Worm (Caenorhabditis elegans) whole organism, mixed stage, embryonic: ENCODE data around the gene clec-135.

Experiments
- blmp-1 ChIP-seq: fragments of 150-350 bp; optimal IDR thresholded peaks from 2 replicates; lab custom pipeline; 2014; ENCODE audit warnings: missing biosample characterization, missing genetic modification characterization
- ceh-43 ChIP-seq: fragments of 200-800 bp; sonication (Bioruptor generic); optimal IDR thresholded peaks from 2 replicates; lab custom pipeline; 2018; ENCODE audit warnings: mild to moderate bottlenecking, missing genetic modification characterization, moderate library complexity, missing compliant biosample characterization
- cnd-1 ChIP-seq: fragments of 200-800 bp; sonication (Bioruptor generic); optimal IDR thresholded peaks from 2 replicates; lab custom pipeline; 2018; ENCODE audit warnings: mild to moderate bottlenecking, missing genetic modification characterization, missing compliant biosample characterization
- elt-1 ChIP-seq: sonication (generic microtip); optimal IDR thresholded peaks from 2 replicates; lab custom pipeline; 2017; ENCODE audit warnings: missing genetic modification characterization, mild to moderate bottlenecking, missing compliant biosample characterization, antibody characterized with exemption, moderate library complexity, borderline replicate concordance; ENCODE audit not compliant: insufficient read depth
- flh-1 ChIP-seq: fragments of 200-800 bp; sonication (Bioruptor generic); optimal IDR thresholded peaks from 2 replicates; lab custom pipeline; 2018; ENCODE audit warnings: mild to moderate bottlenecking, missing genetic modification characterization, moderate library complexity, missing compliant biosample characterization
- lsy-2 ChIP-seq: fragments of 150-350 bp; optimal IDR thresholded peaks from 2 replicates; lab custom pipeline; 2014; ENCODE audit warnings: missing biosample characterization, missing genetic modification characterization
- nhr-12 ChIP-seq: fragments of 150-350 bp; optimal IDR thresholded peaks from 2 replicates; lab custom pipeline; 2014; ENCODE audit warnings: missing biosample characterization, missing genetic modification characterization
- nhr-237 ChIP-seq: fragments of 150-350 bp; optimal IDR thresholded peaks from 2 replicates; lab custom pipeline; 2014; ENCODE audit warnings: missing biosample characterization, missing genetic modification characterization
- nhr-76 ChIP-seq: sonication (generic microtip); optimal IDR thresholded peaks from 2 replicates; lab custom pipeline; 2017; ENCODE audit warnings: missing biosample characterization, missing genetic modification characterization
- pha-4 ChIP-seq: fragments of 150-350 bp; optimal IDR thresholded peaks from 2 replicates; lab custom pipeline; 2018; ENCODE audit warnings: missing biosample characterization, missing genetic modification reagents, missing genetic modification characterization
- snpc-4 ChIP-seq: fragments of 150-350 bp; optimal IDR thresholded peaks from 2 replicates; lab custom pipeline; 2014; ENCODE audit warnings: missing biosample characterization, missing genetic modification characterization
- sptf-1 ChIP-seq: sonication (generic microtip); optimal IDR thresholded peaks from 2 replicates; lab custom pipeline; 2017; ENCODE audit warnings: mild to moderate bottlenecking, missing genetic modification characterization, moderate library complexity, missing compliant biosample characterization
- unc-39 ChIP-seq: fragments of 150-350 bp; optimal IDR thresholded peaks from 2 replicates; lab custom pipeline; 2014; ENCODE audit warnings: missing biosample characterization, missing genetic modification characterization
- unc-62 ChIP-seq: fragments of 150-350 bp; optimal IDR thresholded peaks from 2 replicates; lab custom pipeline; 2014; ENCODE audit warnings: missing biosample characterization, missing genetic modification reagents, missing genetic modification characterization

- TF ChIP-seq pha-4 (tag; lab: Kevin White, UChicago), result no peak
- TF ChIP-seq unc-62 (GFP tag; lab: Kevin White, UChicago), result peak; percentile 43
- no peak for TF ChIP-seq ceh-43 (GFP tag; lab: Kevin White, UChicago)
- TF ChIP-seq nhr-12 (tag; lab: Kevin White, UChicago), result no peak
- no peak for TF ChIP-seq elt-1 (tag; lab: Kevin White, UChicago)
- TF ChIP-seq unc-39, result no peak
- TF ChIP-seq nhr-76 (tag; lab: Kevin White, UChicago), result no peak
- TF ChIP-seq blmp-1, result no peak
- no peak for TF ChIP-seq cnd-1 (tag; lab: Kevin White, UChicago)
- TF ChIP-seq flh-1 (GFP tag; lab: Kevin White, UChicago), result no peak
- TF ChIP-seq snpc-4, result no peak
- TF ChIP-seq nhr-237 (tag; lab: Kevin White, UChicago), result no peak
- TF ChIP-seq lsy-2 (tag; lab: Kevin White, UChicago), result no peak
- no peak for TF ChIP-seq sptf-1
These were observed 34.5 kb upstream of the clec-135 start for ce11 chrII:4293027-4293522.
